Fruit fly (Drosophila melanogaster) whole organism, prepupa: ENCODE results near the gene SdhD.

Source experiments
- Blimp-1 ChIP-seq: fragments of 200-800 bp; sonication (Bioruptor generic); optimal IDR thresholded peaks from 3 replicates; lab custom pipeline; 2017; ENCODE audit warnings: missing biosample characterization, missing genetic modification characterization, mild to moderate bottlenecking, moderate library complexity, missing genetic modification reagents
- CG10631 ChIP-seq: fragments of 200-800 bp; sonication (Bioruptor generic); optimal IDR thresholded peaks from 2 replicates; lab custom pipeline; 2016; ENCODE audit warnings: missing biosample characterization, missing genetic modification characterization
- CG11294 ChIP-seq: fragments of 200-800 bp; sonication (Bioruptor generic); IDR thresholded peaks from 2 replicates; pipeline ENCODE4 v1.3.6; 2022; ENCODE audit warnings: missing biosample characterization, missing genetic modification characterization
- CG11902 ChIP-seq: fragments of 200-800 bp; sonication (Bioruptor generic); optimal IDR thresholded peaks from 3 replicates; lab custom pipeline; 2016; ENCODE audit warnings: missing biosample characterization, missing genetic modification characterization
- CG15336 ChIP-seq: fragments of 200-800 bp; sonication (Bioruptor generic); IDR thresholded peaks from 2 replicates; pipeline ENCODE4 v1.3.6; 2022; ENCODE audit warnings: missing biosample characterization, missing genetic modification characterization
- CG1621 ChIP-seq: fragments of 200-800 bp; sonication (Bioruptor generic); optimal IDR thresholded peaks from 3 replicates; lab custom pipeline; 2018; ENCODE audit warnings: missing biosample characterization, mild to moderate bottlenecking, missing genetic modification characterization
- CG16779 ChIP-seq: fragments of 200-800 bp; sonication (Bioruptor generic); optimal IDR thresholded peaks from 3 replicates; lab custom pipeline; 2017; ENCODE audit warnings: missing biosample characterization, mild to moderate bottlenecking, missing genetic modification characterization
- CG3032 ChIP-seq: fragments of 200-800 bp; optimal IDR thresholded peaks from 2 replicates; lab custom pipeline; 2019; ENCODE audit warnings: missing biosample characterization, mild to moderate bottlenecking, missing genetic modification characterization, moderate library complexity
- CG31627 ChIP-seq: fragments of 200-800 bp; sonication (Bioruptor generic); optimal IDR thresholded peaks from 3 replicates; lab custom pipeline; 2016; ENCODE audit warnings: missing biosample characterization, missing genetic modification characterization
- CG3919 ChIP-seq: fragments of 200-800 bp; sonication (Bioruptor generic); optimal IDR thresholded peaks from 3 replicates; lab custom pipeline; 2016; ENCODE audit warnings: missing biosample characterization, missing genetic modification characterization
- CG4318 ChIP-seq: fragments of 200-800 bp; sonication (Bioruptor generic); optimal IDR thresholded peaks from 3 replicates; lab custom pipeline; 2017; ENCODE audit warnings: missing biosample characterization, mild to moderate bottlenecking, missing genetic modification characterization
- CG6163 ChIP-seq: fragments of 200-800 bp; sonication (Bioruptor generic); IDR thresholded peaks from 3 replicates; pipeline ENCODE4 v1.3.6; 2022; ENCODE audit warnings: missing biosample characterization, missing genetic modification characterization
- CG6276 ChIP-seq: fragments of 200-800 bp; sonication (Bioruptor generic); optimal IDR thresholded peaks from 2 replicates; lab custom pipeline; 2017; ENCODE audit warnings: missing biosample characterization, mild to moderate bottlenecking, missing genetic modification characterization
- CG6792 ChIP-seq: fragments of 200-800 bp; sonication (Bioruptor generic); optimal IDR thresholded peaks from 3 replicates; lab custom pipeline; 2016; ENCODE audit warnings: missing biosample characterization, missing genetic modification characterization
- CG6854 ChIP-seq: fragments of 200-800 bp; sonication (Bioruptor generic); optimal IDR thresholded peaks from 2 replicates; lab custom pipeline; 2017; ENCODE audit warnings: missing biosample characterization, mild to moderate bottlenecking, missing genetic modification characterization
- CG8119 ChIP-seq: fragments of 200-800 bp; sonication (Bioruptor generic); IDR thresholded peaks from 3 replicates; pipeline ENCODE4 v1.3.6; 2022; ENCODE audit warnings: missing biosample characterization, missing genetic modification characterization
- CG8632 ChIP-seq: fragments of 200-800 bp; sonication (Bioruptor generic); optimal IDR thresholded peaks from 3 replicates; lab custom pipeline; 2016; ENCODE audit warnings: missing biosample characterization, missing genetic modification characterization
- CG9139 ChIP-seq: fragments of 200-800 bp; sonication (Bioruptor generic); optimal IDR thresholded peaks from 3 replicates; lab custom pipeline; 2017; ENCODE audit warnings: missing biosample characterization, mild to moderate bottlenecking, missing genetic modification characterization
- Eip78C ChIP-seq: fragments of 200-800 bp; sonication (Bioruptor generic); peaks from one replicate; lab custom pipeline; 2016; ENCODE audit warnings: missing biosample characterization, missing genetic modification characterization
- Eip93F ChIP-seq: fragments of 200-800 bp; sonication (Bioruptor generic); optimal IDR thresholded peaks from 2 replicates; lab custom pipeline; 2016; ENCODE audit warnings: missing biosample characterization, mild to moderate bottlenecking, missing genetic modification characterization
- Ets96B ChIP-seq: fragments of 200-800 bp; optimal IDR thresholded peaks from 2 replicates; lab custom pipeline; 2019; ENCODE audit warnings: missing biosample characterization, mild to moderate bottlenecking, missing genetic modification characterization, moderate library complexity
- Hr38 ChIP-seq: sonication (Bioruptor generic); optimal IDR thresholded peaks from 2 replicates; lab custom pipeline; 2016; ENCODE audit warnings: missing biosample characterization, missing genetic modification characterization
- Hr39 ChIP-seq: fragments of 200-800 bp; sonication (Bioruptor generic); optimal IDR thresholded peaks from 2 replicates; lab custom pipeline; 2016; ENCODE audit warnings: missing biosample characterization, missing genetic modification characterization
- Hr4 ChIP-seq: fragments of 200-800 bp; sonication (Bioruptor generic); optimal IDR thresholded peaks from 3 replicates; lab custom pipeline; 2016; ENCODE audit warnings: missing biosample characterization, missing genetic modification characterization
- Lpt ChIP-seq: fragments of 200-800 bp; sonication (Bioruptor generic); optimal IDR thresholded peaks from 3 replicates; lab custom pipeline; 2016; ENCODE audit warnings: missing biosample characterization, missing genetic modification characterization
- Met ChIP-seq: fragments of 200-800 bp; sonication (Bioruptor generic); optimal IDR thresholded peaks from 3 replicates; lab custom pipeline; 2016; ENCODE audit warnings: missing biosample characterization, missing genetic modification characterization
- OdsH ChIP-seq: fragments of 200-800 bp; sonication (Bioruptor generic); optimal IDR thresholded peaks from 3 replicates; lab custom pipeline; 2016; ENCODE audit warnings: missing biosample characterization, missing genetic modification characterization
- Smox ChIP-seq: fragments of 200-800 bp; sonication (Bioruptor generic); optimal IDR thresholded peaks from 3 replicates; lab custom pipeline; 2016; ENCODE audit warnings: missing biosample characterization, missing genetic modification characterization
- Sox14 ChIP-seq: fragments of 200-800 bp; sonication (Bioruptor generic); optimal IDR thresholded peaks from 3 replicates; lab custom pipeline; 2016; ENCODE audit warnings: missing biosample characterization, missing genetic modification characterization
- Sox15 ChIP-seq: fragments of 200-800 bp; sonication (Bioruptor generic); optimal IDR thresholded peaks from 3 replicates; lab custom pipeline; 2016; ENCODE audit warnings: missing biosample characterization, missing genetic modification characterization
- achi ChIP-seq: fragments of 200-800 bp; sonication (Bioruptor generic); optimal IDR thresholded peaks from 3 replicates; lab custom pipeline; 2016; ENCODE audit warnings: missing biosample characterization, missing genetic modification characterization
- acj6 ChIP-seq: fragments of 200-800 bp; sonication (Bioruptor generic); optimal IDR thresholded peaks from 3 replicates; lab custom pipeline; 2016; ENCODE audit warnings: missing biosample characterization, missing genetic modification characterization
- dac ChIP-seq: fragments of 200-800 bp; sonication (Bioruptor generic); optimal IDR thresholded peaks from 2 replicates; lab custom pipeline; 2017; ENCODE audit warnings: missing biosample characterization, mild to moderate bottlenecking, missing genetic modification characterization
- dsx ChIP-seq: fragments of 200-800 bp; optimal IDR thresholded peaks from 3 replicates; lab custom pipeline; 2019; ENCODE audit warnings: missing biosample characterization, mild to moderate bottlenecking, missing genetic modification characterization, moderate library complexity; ENCODE audit not compliant: poor library complexity, severe bottlenecking
- eg ChIP-seq: fragments of 200-800 bp; sonication (Bioruptor generic); IDR thresholded peaks from 3 replicates; pipeline ENCODE4 v1.3.6; 2022; ENCODE audit warnings: missing biosample characterization, missing genetic modification characterization
- esn ChIP-seq: fragments of 200-800 bp; sonication (Bioruptor generic); optimal IDR thresholded peaks from 2 replicates; lab custom pipeline; 2016; ENCODE audit warnings: missing biosample characterization, mild to moderate bottlenecking, missing genetic modification characterization, moderate library complexity
- fd59A ChIP-seq: fragments of 200-800 bp; sonication (Bioruptor generic); optimal IDR thresholded peaks from 2 replicates; lab custom pipeline; 2017; ENCODE audit warnings: missing biosample characterization, mild to moderate bottlenecking, missing genetic modification characterization, missing genetic modification reagents
- fd85E ChIP-seq: fragments of 200-800 bp; sonication (Bioruptor generic); optimal IDR thresholded peaks from 3 replicates; lab custom pipeline; 2016; ENCODE audit warnings: missing biosample characterization, missing genetic modification characterization
- fkh ChIP-seq: fragments of 200-800 bp; sonication (Bioruptor generic); optimal IDR thresholded peaks from 3 replicates; lab custom pipeline; 2017; ENCODE audit warnings: missing biosample characterization, mild to moderate bottlenecking, missing genetic modification characterization, moderate library complexity
- lz ChIP-seq: fragments of 200-800 bp; sonication (Bioruptor generic); optimal IDR thresholded peaks from 3 replicates; lab custom pipeline; 2016; ENCODE audit warnings: missing biosample characterization, missing genetic modification characterization
- spab ChIP-seq: fragments of 200-800 bp; sonication (Bioruptor generic); optimal IDR thresholded peaks from 2 replicates; lab custom pipeline; 2017; ENCODE audit warnings: missing biosample characterization, mild to moderate bottlenecking, missing genetic modification characterization, missing genetic modification reagents
- ss ChIP-seq, 2 experiments: fragments of 200-800 bp; sonication (Bioruptor generic); optimal IDR thresholded peaks; 2 replicates in 1 of 2; 3 replicates in 1 of 2; lab custom pipeline; 2017 to 2018; ENCODE audit warnings: mild to moderate bottlenecking in 2 of 2, missing biosample characterization in 2 of 2, missing genetic modification characterization in 2 of 2, moderate library complexity in 1 of 2
- svp ChIP-seq: fragments of 200-800 bp; sonication (Bioruptor generic); peaks from one replicate; lab custom pipeline; 2016; ENCODE audit warnings: missing biosample characterization, missing genetic modification characterization
- vri ChIP-seq: fragments of 200-800 bp; sonication (Bioruptor generic); optimal IDR thresholded peaks from 3 replicates; lab custom pipeline; 2016; ENCODE audit warnings: missing biosample characterization, mild to moderate bottlenecking, missing genetic modification characterization

The SdhD gene

DNA sequence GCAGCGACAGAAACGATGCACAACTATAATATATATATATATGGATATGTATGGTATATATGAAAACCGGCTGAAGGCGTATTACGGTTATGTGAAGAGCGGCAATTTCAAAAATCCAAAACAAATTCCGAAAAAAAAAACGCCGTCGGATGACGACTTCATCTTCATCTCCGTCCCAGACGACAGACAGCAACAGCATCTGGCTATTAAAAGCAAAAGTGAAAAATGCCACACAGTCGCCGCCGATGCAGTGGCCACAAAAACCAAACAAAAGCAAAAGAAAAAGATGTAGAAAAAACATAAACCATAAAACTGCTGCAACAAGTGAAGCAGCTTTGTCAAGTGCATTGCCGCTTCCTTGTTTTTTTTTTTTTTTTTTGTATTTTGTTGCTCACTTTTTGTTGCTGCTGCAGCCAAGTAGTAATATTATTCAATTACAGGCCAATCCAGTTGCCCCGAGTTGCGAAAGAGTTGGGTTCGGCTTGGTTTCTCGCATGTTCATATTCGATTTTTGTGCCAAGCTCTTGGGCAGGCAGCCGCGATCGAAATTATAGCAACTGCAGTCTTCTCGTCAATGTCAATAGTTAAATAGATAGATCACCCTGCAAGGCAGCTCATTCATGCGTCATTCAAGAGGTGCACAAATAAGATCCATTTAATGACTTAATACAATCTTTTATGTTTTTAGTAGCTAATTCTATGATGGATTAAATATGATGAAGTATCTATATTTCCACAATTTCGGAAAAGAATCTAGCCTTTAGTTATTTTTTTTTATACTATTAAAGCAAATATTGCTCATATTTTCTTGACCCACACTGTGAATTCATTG is 25.6 kb downstream of the SdhD start (continued):
- TF ChIP-seq dsx (GFP tag; lab: Kevin White, UChicago), result peak; percentile 32
- TF ChIP-seq CG6276 (GFP tag; lab: Kevin White, UChicago), result peak; percentile 71
- TF ChIP-seq fd85E (GFP tag; lab: Kevin White, UChicago), result no peak
- no peak for TF ChIP-seq Met
- peak; percentile 61 for TF ChIP-seq Eip78C (GFP tag; lab: Kevin White, UChicago)
- TF ChIP-seq Hr4 (GFP tag; lab: Kevin White, UChicago), result peak; percentile 69
- no peak for TF ChIP-seq Sox15
- peak; percentile 26 for TF ChIP-seq spab (GFP tag; lab: Kevin White, UChicago)
- TF ChIP-seq CG8119 (GFP tag; lab: Robert Waterston, UW), result peak; percentile 72
- peak; percentile 65 for TF ChIP-seq eg (GFP tag; lab: Robert Waterston, UW)
- no peak for TF ChIP-seq Eip93F (GFP tag; lab: Kevin White, UChicago)
- peak; percentile 29 for TF ChIP-seq CG4318 (GFP tag; lab: Kevin White, UChicago)
- peak; percentile 26 for TF ChIP-seq OdsH (GFP tag; lab: Kevin White, UChicago)
- TF ChIP-seq vri, result no peak
- TF ChIP-seq CG6792, result peak; percentile 40
- no peak for TF ChIP-seq fd59A (GFP tag; lab: Kevin White, UChicago)
- TF ChIP-seq CG16779 (tag; lab: Kevin White, UChicago), result peak; percentile 52
- TF ChIP-seq Lpt (GFP tag; lab: Kevin White, UChicago), result peak; percentile 19
- TF ChIP-seq Blimp-1 (GFP tag; lab: Kevin White, UChicago), result no peak
- peak; percentile 62 for TF ChIP-seq CG15336 (GFP tag; lab: Robert Waterston, UW)

dm6 chr3R:23733771-23734170 is 26.6 kb downstream of the SdhD start:
- no peak for TF ChIP-seq OdsH (GFP tag; lab: Kevin White, UChicago)
- TF ChIP-seq CG6276 (GFP tag; lab: Kevin White, UChicago), result no peak
- no peak for TF ChIP-seq Eip78C (GFP tag; lab: Kevin White, UChicago)
- no peak for TF ChIP-seq CG1621 (tag; lab: Kevin White, UChicago)
- no peak for TF ChIP-seq Ets96B (tag; lab: Kevin White, UChicago)
- no peak for TF ChIP-seq CG3032
- TF ChIP-seq fkh (GFP tag; lab: Kevin White, UChicago), result no peak
- no peak for TF ChIP-seq dac
- no peak for TF ChIP-seq svp (GFP tag; lab: Kevin White, UChicago)
- no peak for TF ChIP-seq CG31627 (GFP tag; lab: Kevin White, UChicago)
- TF ChIP-seq CG6854 (GFP tag; lab: Kevin White, UChicago), result no peak
- TF ChIP-seq, all 60 proteins: peak for 0

DNA sequence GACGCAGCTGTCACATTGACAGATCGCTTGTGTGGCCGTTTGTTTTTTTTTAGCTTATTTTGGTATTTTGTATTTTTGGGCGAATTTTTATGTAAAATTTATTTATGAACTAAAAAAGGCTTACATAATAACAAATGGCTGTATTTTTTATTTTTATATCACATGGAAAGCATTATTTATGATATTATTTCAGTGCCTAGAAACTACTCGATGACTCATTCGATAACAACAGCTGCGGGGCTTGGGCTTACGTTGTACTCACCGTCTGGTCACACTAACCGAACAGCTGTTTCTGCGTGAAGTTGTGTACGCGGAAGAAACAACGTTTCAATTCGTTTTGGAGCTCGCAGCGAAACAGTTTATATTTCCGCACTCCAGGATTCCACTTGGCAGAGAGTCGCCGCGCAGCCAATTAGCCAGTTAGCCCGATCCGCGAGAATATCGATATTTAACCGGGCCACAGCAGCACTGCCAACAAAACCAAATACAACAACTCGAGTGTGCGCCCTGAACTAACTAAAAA is 27.3 kb downstream of the SdhD start, which contains the start of the genes Hmgcr and Rpn9:
Gene Hmgcr, plus strand, starts transcription at position 335 of the 523 bp plus-strand sequence.
Gene Rpn9, minus strand, starts transcription at position 473 of the 523 bp plus-strand sequence.
- TF ChIP-seq ss (GFP tag; optimal IDR thresholded peaks at IDR 0.05; lab: Kevin White, UChicago) (no peak), esn (GFP tag; lab: Kevin White, UChicago) (peak; percentile 23), CG9139 (GFP tag; lab: Kevin White, UChicago) (no peak), CG6854 (GFP tag; lab: Kevin White, UChicago) (peak; percentile 22), Ets96B (tag; lab: Kevin White, UChicago) (no peak), CG6163 (GFP tag; lab: Robert Waterston, UW) (no peak), CG10631 (GFP tag; lab: Kevin White, UChicago) (no peak), dsx (GFP tag; lab: Kevin White, UChicago) (peak; percentile 11), CG8632 (no peak), Sox14 (GFP tag; lab: Kevin White, UChicago) (peak; percentile 39), Blimp-1 (GFP tag; lab: Kevin White, UChicago) (no peak), svp (GFP tag; lab: Kevin White, UChicago) (no peak), eg (GFP tag; lab: Robert Waterston, UW) (peak; percentile 10; the same call in 1 of the 3 replicates), spab (GFP tag; lab: Kevin White, UChicago) (no peak), CG11294 (no peak), lz (GFP tag; lab: Kevin White, UChicago) (no peak), CG11902 (GFP tag; lab: Kevin White, UChicago) (no peak), OdsH (GFP tag; lab: Kevin White, UChicago) (no peak), CG8119 (GFP tag; lab: Robert Waterston, UW) (no peak), achi (GFP tag; lab: Kevin White, UChicago) (peak; percentile 100), CG4318 (GFP tag; lab: Kevin White, UChicago) (no peak), Hr38 (GFP tag; lab: Kevin White, UChicago) (no peak), CG6276 (GFP tag; lab: Kevin White, UChicago) (no peak), Smox (GFP tag; lab: Kevin White, UChicago) (no peak), CG3919 (GFP tag; lab: Kevin White, UChicago) (peak; percentile 39), fkh (GFP tag; lab: Kevin White, UChicago) (peak; percentile 1), acj6 (no peak), Hr39 (GFP tag; lab: Kevin White, UChicago) (no peak), Sox15 (no peak)
